Worm (Caenorhabditis elegans) whole organism, L2 larva: ENCODE measurements around the gene srw-109.

Experiments
- R02D3.7 ChIP-seq: fragments of 150-350 bp; optimal IDR thresholded peaks from 2 replicates; lab custom pipeline; 2014; ENCODE audit warnings: missing biosample characterization, missing genetic modification characterization
- nhr-6 ChIP-seq: fragments of 150-350 bp; optimal IDR thresholded peaks from 2 replicates; lab custom pipeline; 2014; ENCODE audit warnings: missing biosample characterization, missing genetic modification characterization
- skn-1 ChIP-seq: sonication (generic microtip); optimal IDR thresholded peaks from 2 replicates; lab custom pipeline; 2017; ENCODE audit warnings: missing biosample characterization, missing genetic modification characterization
- snpc-4 ChIP-seq: fragments of 150-350 bp; optimal IDR thresholded peaks from 2 replicates; lab custom pipeline; 2014; ENCODE audit warnings: missing biosample characterization, missing genetic modification characterization
- zag-1 ChIP-seq: fragments of 150-350 bp; optimal IDR thresholded peaks from 2 replicates; lab custom pipeline; 2014; ENCODE audit warnings: missing biosample characterization, missing genetic modification characterization
- ztf-11 ChIP-seq: sonication (generic microtip); optimal IDR thresholded peaks from 2 replicates; lab custom pipeline; 2017; ENCODE audit warnings: missing biosample characterization, missing genetic modification characterization
- ztf-4 ChIP-seq: fragments of 150-350 bp; optimal IDR thresholded peaks from 2 replicates; lab custom pipeline; 2014; ENCODE audit warnings: missing biosample characterization, missing genetic modification characterization

DNA sequence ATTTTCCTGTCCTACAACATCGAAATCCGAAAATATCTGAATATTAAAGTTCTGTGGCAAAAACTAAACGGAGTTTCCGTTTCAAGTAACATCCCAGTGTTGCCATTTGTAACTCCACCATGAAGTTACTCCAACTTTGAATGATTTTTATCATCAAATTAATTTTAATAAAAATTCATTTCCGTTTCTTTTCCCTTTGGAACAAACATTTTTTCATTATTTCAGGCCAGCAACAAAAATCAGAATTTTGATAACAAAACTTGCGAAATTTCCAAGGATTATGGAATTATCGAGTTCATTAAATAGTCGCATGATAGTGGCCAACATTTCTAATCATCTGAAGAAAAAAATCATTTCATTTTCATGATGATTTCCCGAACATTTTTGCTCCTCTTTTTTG is 45.9 kb downstream of the srw-109 start, which contains the start of gene C14C6.2:
- TF ChIP-seq nhr-6 (tag; lab: Kevin White, UChicago) (no peak), ztf-11 (tag; lab: Kevin White, UChicago) (no peak), ztf-4 (tag; lab: Kevin White, UChicago) (no peak), skn-1 (tag; lab: Kevin White, UChicago) (no peak), snpc-4 (tag; lab: Kevin White, UChicago) (no peak), R02D3.7 (tag; lab: Kevin White, UChicago) (no peak), zag-1 (no peak)
